Fruit fly (Drosophila melanogaster) whole organism, adult: ENCODE results near the gene CG34247.

Experiments
- CG11617 ChIP-seq: fragments of 200-800 bp; sonication (Bioruptor generic); optimal IDR thresholded peaks from 2 replicates; lab custom pipeline; 2017; ENCODE audit warnings: mild to moderate bottlenecking, missing biosample characterization, missing genetic modification reagents, missing genetic modification characterization
- CG12768 ChIP-seq: fragments of 200-800 bp; sonication (Bioruptor generic); optimal IDR thresholded peaks from 2 replicates; lab custom pipeline; 2017; ENCODE audit warnings: missing biosample characterization, missing genetic modification characterization, mild to moderate bottlenecking, moderate library complexity, missing genetic modification reagents
- CG14711 ChIP-seq: fragments of 200-800 bp; sonication (Bioruptor generic); optimal IDR thresholded peaks from 2 replicates; lab custom pipeline; 2018; ENCODE audit warnings: missing biosample characterization, mild to moderate bottlenecking, missing genetic modification characterization, moderate library complexity
- CG1620 ChIP-seq: fragments of 200-800 bp; sonication (Bioruptor generic); optimal IDR thresholded peaks from 2 replicates; lab custom pipeline; 2016; ENCODE audit warnings: missing biosample characterization, missing genetic modification characterization
- CG33017 ChIP-seq: fragments of 200-800 bp; sonication (Bioruptor generic); optimal IDR thresholded peaks from 2 replicates; lab custom pipeline; 2018; ENCODE audit warnings: missing biosample characterization, mild to moderate bottlenecking, missing genetic modification characterization, moderate library complexity
- CG5204 ChIP-seq: fragments of 200-800 bp; sonication (Bioruptor generic); optimal IDR thresholded peaks from 2 replicates; lab custom pipeline; 2016; ENCODE audit warnings: missing biosample characterization, missing genetic modification characterization
- CG7045 ChIP-seq: fragments of 200-800 bp; sonication (Bioruptor generic); optimal IDR thresholded peaks from 2 replicates; lab custom pipeline; 2017; ENCODE audit warnings: missing biosample characterization, mild to moderate bottlenecking, missing genetic modification characterization
- CG7101 ChIP-seq: fragments of 200-800 bp; sonication (Bioruptor generic); optimal IDR thresholded peaks from 2 replicates; lab custom pipeline; 2018; ENCODE audit warnings: missing biosample characterization, mild to moderate bottlenecking, missing genetic modification characterization, moderate library complexity
- Clk ChIP-seq: fragments of 200-800 bp; sonication (Bioruptor generic); optimal IDR thresholded peaks from 2 replicates; lab custom pipeline; 2017; ENCODE audit warnings: missing biosample characterization, missing genetic modification characterization
- Crg-1 ChIP-seq: fragments of 200-800 bp; sonication (Bioruptor generic); optimal IDR thresholded peaks from 2 replicates; lab custom pipeline; 2016; ENCODE audit warnings: missing biosample characterization, missing genetic modification characterization
- Hr96 ChIP-seq: fragments of 200-800 bp; sonication (Bioruptor generic); optimal IDR thresholded peaks from 2 replicates; lab custom pipeline; 2016; ENCODE audit warnings: missing biosample characterization, missing genetic modification characterization
- Mnt ChIP-seq: fragments of 200-800 bp; sonication (Bioruptor generic); optimal IDR thresholded peaks from 2 replicates; lab custom pipeline; 2016; ENCODE audit warnings: missing biosample characterization, mild to moderate bottlenecking, missing genetic modification characterization
- bab1 ChIP-seq: fragments of 200-800 bp; sonication (Bioruptor generic); optimal IDR thresholded peaks from 3 replicates; lab custom pipeline; 2019; ENCODE audit warnings: missing biosample characterization, mild to moderate bottlenecking, missing genetic modification characterization, moderate library complexity
- cic ChIP-seq: fragments of 200-800 bp; sonication (Bioruptor generic); optimal IDR thresholded peaks from 2 replicates; lab custom pipeline; 2017; ENCODE audit warnings: missing biosample characterization, mild to moderate bottlenecking, missing genetic modification characterization, moderate library complexity
- cnc ChIP-seq, 2 experiments: fragments of >200 bp; optimal IDR thresholded peaks; 2 replicates each; lab custom pipeline; 2017
- kay ChIP-seq: fragments of 200-800 bp; sonication (Bioruptor generic); peaks from one replicate; lab custom pipeline; 2016; ENCODE audit warnings: missing biosample characterization, missing genetic modification characterization, borderline replicate concordance
- ovo ChIP-seq: fragments of 200-800 bp; sonication (Bioruptor generic); optimal IDR thresholded peaks from 2 replicates; lab custom pipeline; 2016; ENCODE audit warnings: missing biosample characterization, missing genetic modification characterization
- pad ChIP-seq: fragments of 200-800 bp; sonication (Bioruptor generic); optimal IDR thresholded peaks from 3 replicates; lab custom pipeline; 2017; ENCODE audit warnings: missing biosample characterization, missing genetic modification characterization, mild to moderate bottlenecking, moderate library complexity, missing genetic modification reagents
- tj ChIP-seq: fragments of 200-800 bp; sonication (Bioruptor generic); optimal IDR thresholded peaks from 3 replicates; lab custom pipeline; 2017; ENCODE audit warnings: missing biosample characterization, mild to moderate bottlenecking, missing genetic modification characterization, moderate library complexity
- toe ChIP-seq: fragments of 200-800 bp; sonication (Bioruptor generic); optimal IDR thresholded peaks from 2 replicates; lab custom pipeline; 2016; ENCODE audit warnings: missing biosample characterization, missing genetic modification characterization

CG34247 gene

DNA sequence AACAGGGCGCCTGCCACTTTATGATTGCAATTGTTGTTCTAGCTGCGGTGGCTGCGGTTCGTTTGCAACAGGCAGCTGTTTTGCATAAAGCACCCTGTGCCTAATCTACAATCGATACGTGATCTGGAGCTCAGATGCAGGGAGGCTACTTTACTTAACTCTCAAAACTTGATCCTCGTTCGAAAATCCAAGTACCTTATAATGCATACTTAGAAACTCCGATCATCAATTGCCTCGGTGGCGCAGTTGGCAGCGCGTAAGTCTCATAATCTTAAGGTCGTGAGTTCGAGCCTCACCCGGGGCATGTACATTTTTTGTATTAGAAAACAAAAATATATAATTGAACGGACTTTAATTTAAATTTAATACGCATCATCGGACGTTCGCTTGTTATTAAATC is 39.6 kb downstream of the CG34247 start:
- TF ChIP-seq CG14711 (tag; lab: Kevin White, UChicago) (no peak), toe (GFP tag; lab: Kevin White, UChicago) (no peak), Crg-1 (GFP tag; lab: Kevin White, UChicago) (no peak), Mnt (GFP tag; lab: Kevin White, UChicago) (no peak), ovo (no peak), pad (GFP tag; lab: Kevin White, UChicago) (no peak), CG12768 (GFP tag; lab: Kevin White, UChicago) (no peak), CG7045 (GFP tag; lab: Kevin White, UChicago) (no peak), CG7101 (tag; lab: Kevin White, UChicago) (no peak), CG11617 (GFP tag; lab: Kevin White, UChicago) (no peak), bab1 (GFP tag; lab: Kevin White, UChicago) (no peak), CG33017 (tag; lab: Kevin White, UChicago) (no peak)

DNA sequence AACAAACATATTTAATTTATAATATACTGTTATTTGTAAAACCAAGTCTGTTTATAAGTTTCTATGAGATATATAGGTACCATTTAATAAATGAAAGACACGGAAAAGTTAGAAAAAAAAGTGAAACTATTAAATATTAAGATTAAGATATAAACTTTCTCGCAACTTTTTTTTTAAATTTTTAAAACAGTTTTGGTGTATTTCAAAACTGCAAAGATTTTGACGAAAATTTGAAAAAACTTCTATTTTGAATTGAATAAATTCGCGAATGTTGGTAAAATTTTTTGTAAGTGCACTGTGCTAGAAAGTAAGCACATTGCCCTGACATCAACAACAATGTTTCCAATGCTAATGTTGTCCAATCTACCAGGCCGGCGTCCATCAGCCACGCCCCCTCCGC is 40.1 kb downstream of the CG34247 start:
- TF ChIP-seq pad (GFP tag; lab: Kevin White, UChicago) (no peak), CG7101 (tag; lab: Kevin White, UChicago) (no peak), Clk (GFP tag; lab: Kevin White, UChicago) (no peak), tj (GFP tag; lab: Kevin White, UChicago) (no peak), CG33017 (tag; lab: Kevin White, UChicago) (no peak), cnc (optimal IDR thresholded peaks at IDR 0.05; lab: Kevin White, UChicago) (no peak), kay (GFP tag; lab: Kevin White, UChicago) (no peak), CG12768 (GFP tag; lab: Kevin White, UChicago) (no peak), CG14711 (tag; lab: Kevin White, UChicago) (no peak), bab1 (GFP tag; lab: Kevin White, UChicago) (no peak)

DNA sequence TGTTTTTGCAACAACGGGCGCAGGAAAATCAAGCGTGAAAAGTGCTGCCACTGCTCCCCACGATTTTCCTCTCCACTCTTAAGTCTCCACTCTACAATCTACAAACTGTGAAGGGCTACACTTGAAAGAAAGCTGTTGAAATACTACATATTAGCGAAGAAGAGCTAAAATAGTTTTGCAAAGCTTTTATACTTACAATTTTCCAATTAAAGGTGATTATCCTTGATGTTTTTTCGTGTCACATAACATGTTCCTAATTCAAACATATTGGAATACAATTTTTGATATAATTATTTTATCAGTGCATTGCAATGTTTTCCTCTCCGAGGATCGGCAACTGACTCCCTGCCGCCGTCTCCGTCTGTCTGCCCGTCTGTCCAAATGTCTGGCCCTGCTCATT is 43.5 kb downstream of the CG34247 start:
- TF ChIP-seq Crg-1 (GFP tag; lab: Kevin White, UChicago) (no peak), CG12768 (GFP tag; lab: Kevin White, UChicago) (no peak), CG11617 (GFP tag; lab: Kevin White, UChicago) (no peak), CG5204 (no peak), cic (GFP tag; lab: Kevin White, UChicago) (no peak), ovo (no peak), kay (GFP tag; lab: Kevin White, UChicago) (peak; percentile 39)

DNA sequence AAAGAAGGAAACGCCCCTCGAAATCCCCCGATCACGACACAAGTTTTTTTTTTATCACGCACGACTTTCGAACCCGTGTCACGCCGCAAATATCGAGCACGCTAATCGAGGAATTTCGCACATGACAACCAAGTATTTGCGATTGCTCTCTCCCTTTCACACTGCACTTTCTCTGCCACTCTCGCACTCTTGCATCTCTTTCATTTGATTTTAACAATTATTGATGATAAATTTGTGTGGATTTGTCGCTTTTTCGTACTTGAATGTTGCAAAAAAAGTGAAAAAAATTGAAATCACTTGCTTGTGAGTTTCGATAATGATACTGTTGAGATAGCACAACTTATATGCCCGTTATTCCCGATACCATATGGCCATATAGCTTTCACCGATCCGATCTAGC is 44.2 kb downstream of the CG34247 start, which contains the start of gene CG13073:
TSS of gene CG13073 (minus strand) at position 101 of the 400 bp plus-strand sequence.
- TF ChIP-seq CG11617 (GFP tag; lab: Kevin White, UChicago) (no peak), cnc (optimal IDR thresholded peaks at IDR 0.05; lab: Kevin White, UChicago) (no peak), CG14711 (tag; lab: Kevin White, UChicago) (no peak), CG7101 (tag; lab: Kevin White, UChicago) (no peak), CG7045 (GFP tag; lab: Kevin White, UChicago) (no peak), Clk (GFP tag; lab: Kevin White, UChicago) (no peak), CG12768 (GFP tag; lab: Kevin White, UChicago) (no peak), kay (GFP tag; lab: Kevin White, UChicago) (no peak), cic (GFP tag; lab: Kevin White, UChicago) (no peak), Hr96 (GFP tag; lab: Kevin White, UChicago) (no peak)

DNA sequence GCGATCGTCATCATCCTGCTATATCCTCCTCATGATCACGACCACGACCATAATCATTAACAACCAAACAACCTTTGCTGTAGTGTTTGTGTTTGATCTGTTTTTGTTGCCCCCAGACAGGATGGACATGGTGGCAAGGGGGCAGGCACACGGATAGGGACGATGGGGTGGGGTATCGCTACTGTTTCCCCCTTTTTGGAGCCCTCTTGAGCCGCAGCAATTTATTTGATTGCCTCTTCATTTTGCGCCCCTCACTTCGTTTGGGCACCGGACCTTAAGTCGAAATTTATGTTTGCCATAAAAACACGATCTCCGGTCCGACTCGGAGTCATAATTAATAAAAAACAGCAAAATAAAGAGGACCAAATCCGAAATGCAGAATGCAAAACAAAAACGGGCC is 45.6 kb downstream of the CG34247 start:
- TF ChIP-seq cic (GFP tag; lab: Kevin White, UChicago) (no peak), CG14711 (tag; lab: Kevin White, UChicago) (no peak), CG5204 (no peak), Mnt (GFP tag; lab: Kevin White, UChicago) (no peak), Clk (GFP tag; lab: Kevin White, UChicago) (no peak), CG7101 (tag; lab: Kevin White, UChicago) (no peak), CG11617 (GFP tag; lab: Kevin White, UChicago) (no peak)

DNA sequence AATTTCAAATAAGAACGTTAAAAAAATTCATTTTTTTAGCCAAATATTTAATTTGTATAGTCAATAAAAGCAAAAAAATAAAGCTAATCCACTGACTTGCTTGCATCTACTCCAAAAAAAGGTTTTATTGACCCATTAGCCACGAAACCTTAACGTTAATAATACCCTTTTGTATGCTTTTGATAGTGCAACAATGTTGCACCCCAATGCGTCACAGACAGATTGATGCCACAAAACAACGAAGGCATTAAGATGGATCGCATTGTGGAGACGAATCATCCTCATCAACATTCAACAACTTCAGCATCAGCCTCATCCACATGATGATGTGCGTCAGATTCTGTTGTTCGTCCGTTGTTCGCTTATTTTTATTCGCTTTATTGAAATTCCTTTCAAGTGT is 46.0 kb downstream of the CG34247 start:
- TF ChIP-seq CG1620 (no peak), Hr96 (GFP tag; lab: Kevin White, UChicago) (no peak), cic (GFP tag; lab: Kevin White, UChicago) (no peak), Clk (GFP tag; lab: Kevin White, UChicago) (no peak), Mnt (GFP tag; lab: Kevin White, UChicago) (no peak), ovo (no peak), CG12768 (GFP tag; lab: Kevin White, UChicago) (no peak), bab1 (GFP tag; lab: Kevin White, UChicago) (no peak), kay (GFP tag; lab: Kevin White, UChicago) (no peak), tj (GFP tag; lab: Kevin White, UChicago) (no peak), Crg-1 (GFP tag; lab: Kevin White, UChicago) (no peak), pad (GFP tag; lab: Kevin White, UChicago) (no peak), CG14711 (tag; lab: Kevin White, UChicago) (no peak), toe (GFP tag; lab: Kevin White, UChicago) (no peak), cnc (optimal IDR thresholded peaks at IDR 0.05; lab: Kevin White, UChicago) (no peak), CG5204 (no peak), CG11617 (GFP tag; lab: Kevin White, UChicago) (no peak)
